Fruit fly (Drosophila melanogaster) S2 (cell line): ENCODE results near the gene CG14507.

Experiments
- CG8478 ChIP-seq: fragments of >200 bp; optimal IDR thresholded peaks from 2 replicates; lab custom pipeline; 2018
- CTCF ChIP-seq, 2 experiments: fragments of >200 bp; optimal IDR thresholded peaks; 2 replicates each; lab custom pipeline; 2018

dm6 chr3R:29216484-29216863 is 11.1 kb downstream of the CG14507 start:
- TF ChIP-seq CTCF (optimal IDR thresholded peaks at IDR 0.05; lab: Kevin White, UChicago) = no peak
- no peak for TF ChIP-seq CG8478 (lab: Kevin White, UChicago)
